Worm (Caenorhabditis elegans) whole organism, young adult: ENCODE results near the gene clec-138.

ENCODE experiments used
- B0019.2 ChIP-seq: fragments of 200-800 bp; sonication (Bioruptor generic); conservative IDR thresholded peaks from 2 replicates; pipeline ENCODE4 v1.3.6; 2022; ENCODE audit warnings: missing genetic modification reagents, missing genetic modification characterization, missing compliant biosample characterization
- B0336.3 ChIP-seq: fragments of 200-800 bp; sonication (Bioruptor generic); IDR thresholded peaks from 2 replicates; pipeline ENCODE4 v1.3.6; 2022; ENCODE audit warnings: missing genetic modification characterization, missing compliant biosample characterization
- D2030.7 ChIP-seq: fragments of 200-800 bp; sonication (Bioruptor generic); IDR thresholded peaks from 2 replicates; pipeline ENCODE4 v1.3.6; 2022; ENCODE audit warnings: missing genetic modification reagents, missing genetic modification characterization, missing compliant biosample characterization
- F10E7.11 ChIP-seq: sonication (generic microtip); optimal IDR thresholded peaks from 2 replicates; lab custom pipeline; 2017; ENCODE audit warnings: mild to moderate bottlenecking, missing genetic modification characterization, moderate library complexity, missing compliant biosample characterization
- F22D6.2 ChIP-seq: sonication (generic microtip); optimal IDR thresholded peaks from 2 replicates; lab custom pipeline; 2016; ENCODE audit warnings: mild to moderate bottlenecking, missing genetic modification characterization, missing compliant biosample characterization
- F33H1.4 ChIP-seq: fragments of 200-800 bp; sonication (Bioruptor generic); IDR thresholded peaks from 2 replicates; pipeline ENCODE4 v1.3.6; 2022; ENCODE audit warnings: missing genetic modification reagents, missing genetic modification characterization, missing compliant biosample characterization
- Y53F4B.3 ChIP-seq: fragments of 200-800 bp; sonication (Bioruptor generic); IDR thresholded peaks from 2 replicates; pipeline ENCODE4 v1.3.6; 2022; ENCODE audit warnings: missing genetic modification reagents, missing genetic modification characterization, missing compliant biosample characterization
- ZK185.1 ChIP-seq: sonication (generic microtip); optimal IDR thresholded peaks from 2 replicates; lab custom pipeline; 2016; ENCODE audit warnings: mild to moderate bottlenecking, missing genetic modification characterization, missing compliant biosample characterization; ENCODE audit not compliant: poor library complexity, severe bottlenecking
- ama-1 ChIP-seq, 3 experiments: fragments of 150-350 bp in 1 of 3; sonication (generic microtip) in 2 of 3; optimal IDR thresholded peaks; 2 replicates each; lab custom pipeline; 2014 to 2018; ENCODE audit warnings: missing biosample characterization in 2 of 3, missing genetic modification characterization in 2 of 3, missing genetic modification reagents in 2 of 3
- atf-7 ChIP-seq: sonication (generic microtip); optimal IDR thresholded peaks from 2 replicates; lab custom pipeline; 2017; ENCODE audit warnings: mild to moderate bottlenecking, missing genetic modification characterization, missing compliant biosample characterization
- athp-1 ChIP-seq: sonication (generic microtip); optimal IDR thresholded peaks from 2 replicates; lab custom pipeline; 2017; ENCODE audit warnings: mild to moderate bottlenecking, missing genetic modification characterization, missing compliant biosample characterization
- attf-3 ChIP-seq: fragments of 200-800 bp; sonication (Bioruptor generic); conservative IDR thresholded peaks from 2 replicates; pipeline ENCODE4 v1.3.6; 2022; ENCODE audit warnings: missing genetic modification reagents, missing genetic modification characterization, missing compliant biosample characterization
- attf-5 ChIP-seq: fragments of 200-800 bp; sonication (Bioruptor generic); optimal IDR thresholded peaks from 2 replicates; lab custom pipeline; 2018; ENCODE audit warnings: mild to moderate bottlenecking, missing genetic modification characterization, missing compliant biosample characterization
- bed-2 ChIP-seq: fragments of 200-800 bp; sonication (Bioruptor generic); IDR thresholded peaks from 2 replicates; pipeline ENCODE4 v1.3.6; 2022; ENCODE audit warnings: missing genetic modification reagents, missing genetic modification characterization, missing compliant biosample characterization
- ccch-3 ChIP-seq: fragments of 200-800 bp; sonication (Bioruptor generic); optimal IDR thresholded peaks from 2 replicates; lab custom pipeline; 2018; ENCODE audit warnings: mild to moderate bottlenecking, missing genetic modification characterization, missing compliant biosample characterization
- ceh-100 ChIP-seq: fragments of 200-800 bp; sonication (Bioruptor generic); IDR thresholded peaks from 2 replicates; pipeline ENCODE4 v1.3.6; 2022; ENCODE audit warnings: missing genetic modification reagents, missing genetic modification characterization, missing compliant biosample characterization
- ceh-27 ChIP-seq: fragments of 200-800 bp; sonication (Bioruptor generic); optimal IDR thresholded peaks from 2 replicates; lab custom pipeline; 2018; ENCODE audit warnings: mild to moderate bottlenecking, missing genetic modification characterization, moderate library complexity, missing compliant biosample characterization
- ceh-40 ChIP-seq: fragments of 200-800 bp; sonication (Bioruptor generic); IDR thresholded peaks from 2 replicates; pipeline ENCODE4 v1.3.6; 2022; ENCODE audit warnings: missing genetic modification characterization, missing compliant biosample characterization
- ceh-58 ChIP-seq: fragments of 200-800 bp; sonication (Bioruptor generic); IDR thresholded peaks from 2 replicates; pipeline ENCODE4 v1.3.6; 2022; ENCODE audit warnings: missing genetic modification characterization, missing compliant biosample characterization
- chd-7 ChIP-seq: sonication (generic microtip); optimal IDR thresholded peaks from 2 replicates; lab custom pipeline; 2016; ENCODE audit warnings: mild to moderate bottlenecking, missing genetic modification characterization, moderate library complexity, missing compliant biosample characterization
- dox-1 ChIP-seq: fragments of 200-800 bp; sonication (Bioruptor generic); IDR thresholded peaks from 2 replicates; pipeline ENCODE4 v1.3.6; 2022; ENCODE audit warnings: missing genetic modification reagents, missing genetic modification characterization, missing compliant biosample characterization
- hsf-1 ChIP-seq: fragments of 200-800 bp; sonication (Bioruptor generic); IDR thresholded peaks from 2 replicates; pipeline ENCODE4 v1.3.6; 2022; ENCODE audit warnings: missing genetic modification reagents, missing genetic modification characterization, missing compliant biosample characterization
- lag-1 ChIP-seq: fragments of 200-800 bp; sonication (Bioruptor generic); IDR thresholded peaks from 2 replicates; pipeline ENCODE4 v1.3.6; 2022; ENCODE audit warnings: missing genetic modification reagents, missing genetic modification characterization, missing compliant biosample characterization
- let-607 ChIP-seq, 2 experiments: fragments of 200-800 bp in 1 of 2; sonication (Bioruptor generic) in 1 of 2; sonication (generic microtip) in 1 of 2; optimal IDR thresholded peaks; 2 replicates each; lab custom pipeline; 2016 to 2018; ENCODE audit warnings: mild to moderate bottlenecking in 2 of 2, missing compliant biosample characterization in 2 of 2, missing genetic modification characterization in 2 of 2, moderate library complexity in 2 of 2, missing genotype in 1 of 2
- lir-1 ChIP-seq: fragments of 200-800 bp; sonication (Bioruptor generic); conservative IDR thresholded peaks from 2 replicates; pipeline ENCODE4 v1.3.6; 2022; ENCODE audit warnings: missing genetic modification reagents, missing genetic modification characterization, missing compliant biosample characterization
- madf-3 ChIP-seq: fragments of 200-800 bp; sonication (Bioruptor generic); IDR thresholded peaks from 2 replicates; pipeline ENCODE4 v1.3.6; 2022; ENCODE audit warnings: missing genetic modification reagents, missing genetic modification characterization, missing compliant biosample characterization
- madf-8 ChIP-seq: fragments of 200-800 bp; sonication (Bioruptor generic); conservative IDR thresholded peaks from 2 replicates; pipeline ENCODE4 v1.3.6; 2022; ENCODE audit warnings: missing genetic modification reagents, missing genetic modification characterization, missing compliant biosample characterization
- mxl-1 ChIP-seq: sonication (generic microtip); optimal IDR thresholded peaks from 2 replicates; lab custom pipeline; 2016; ENCODE audit warnings: missing genetic modification characterization, missing compliant biosample characterization
- nfya-1 ChIP-seq: sonication (generic microtip); optimal IDR thresholded peaks from 2 replicates; lab custom pipeline; 2017; ENCODE audit warnings: antibody characterized with exemption, missing compliant biosample characterization, missing genetic modification characterization, borderline replicate concordance; ENCODE audit not compliant: insufficient read depth
- nfya-2 ChIP-seq: fragments of 200-800 bp; sonication (Bioruptor generic); IDR thresholded peaks from 2 replicates; pipeline ENCODE4 v1.3.6; 2022; ENCODE audit warnings: missing genetic modification reagents, missing genetic modification characterization, missing compliant biosample characterization
- nhr-120 ChIP-seq: fragments of 200-800 bp; sonication (Bioruptor generic); IDR thresholded peaks from 2 replicates; pipeline ENCODE4 v1.3.6; 2022; ENCODE audit warnings: missing genetic modification characterization, missing compliant biosample characterization
- nhr-27 ChIP-seq: fragments of 200-800 bp; sonication (Bioruptor generic); optimal IDR thresholded peaks from 2 replicates; lab custom pipeline; 2018; ENCODE audit warnings: mild to moderate bottlenecking, missing genetic modification characterization, moderate library complexity, missing compliant biosample characterization
- rec-8 ChIP-seq, 2 experiments: sonication (generic microtip); optimal IDR thresholded peaks; 2 replicates each; lab custom pipeline; 2016; ENCODE audit warnings: mild to moderate bottlenecking in 2 of 2, missing genetic modification characterization in 2 of 2, missing genetic modification reagents in 2 of 2, missing genotype in 2 of 2, missing biosample characterization in 1 of 2, missing compliant biosample characterization in 1 of 2, moderate library complexity in 1 of 2
- repo-1 ChIP-seq: sonication (generic microtip); optimal IDR thresholded peaks from 2 replicates; lab custom pipeline; 2017; ENCODE audit warnings: mild to moderate bottlenecking, missing genetic modification characterization, missing compliant biosample characterization
- sea-2 ChIP-seq: fragments of 200-800 bp; sonication (Bioruptor generic); IDR thresholded peaks from 2 replicates; pipeline ENCODE4 v1.3.6; 2022; ENCODE audit warnings: missing genetic modification characterization, missing compliant biosample characterization
- snpc-1.1 ChIP-seq: sonication (generic microtip); optimal IDR thresholded peaks from 2 replicates; lab custom pipeline; 2017; ENCODE audit warnings: missing genetic modification characterization, mild to moderate bottlenecking, missing compliant biosample characterization, antibody characterized with exemption, moderate library complexity, missing genotype, missing genetic modification reagents; ENCODE audit not compliant: insufficient read depth
- snpc-3.4 ChIP-seq: sonication (generic microtip); optimal IDR thresholded peaks from 2 replicates; lab custom pipeline; 2017; ENCODE audit warnings: missing genetic modification characterization, mild to moderate bottlenecking, missing compliant biosample characterization, antibody characterized with exemption, moderate library complexity, missing genotype, missing genetic modification reagents
- tbp1 ChIP-seq: fragments of 200-800 bp; sonication (Bioruptor generic); optimal IDR thresholded peaks from 2 replicates; lab custom pipeline; 2018; ENCODE audit warnings: mild to moderate bottlenecking, missing genetic modification characterization, missing compliant biosample characterization
- tbx-9 ChIP-seq: sonication (generic microtip); optimal IDR thresholded peaks from 2 replicates; lab custom pipeline; 2016; ENCODE audit warnings: borderline replicate concordance, missing genetic modification characterization, inconsistent platforms, missing compliant biosample characterization
- tlf-1 ChIP-seq: fragments of 200-800 bp; sonication (Bioruptor generic); optimal IDR thresholded peaks from 2 replicates; lab custom pipeline; 2018; ENCODE audit warnings: mild to moderate bottlenecking, missing genetic modification characterization, missing compliant biosample characterization
- unc-62 ChIP-seq: fragments of 150-350 bp; optimal IDR thresholded peaks from 2 replicates; lab custom pipeline; 2014; ENCODE audit warnings: missing biosample characterization, missing genetic modification reagents, missing genetic modification characterization
- xnd-1 ChIP-seq: sonication (generic microtip); optimal IDR thresholded peaks from 2 replicates; lab custom pipeline; 2016; ENCODE audit warnings: missing genotype, missing genetic modification reagents, missing genetic modification characterization, missing compliant biosample characterization
- ztf-25 ChIP-seq: fragments of 200-800 bp; sonication (Bioruptor generic); IDR thresholded peaks from 2 replicates; pipeline ENCODE4 v1.3.6; 2022; ENCODE audit warnings: missing genetic modification reagents, missing genetic modification characterization, missing compliant biosample characterization
- ztf-26 ChIP-seq: sonication (generic microtip); optimal IDR thresholded peaks from 2 replicates; lab custom pipeline; 2017; ENCODE audit warnings: missing genetic modification characterization, missing compliant biosample characterization

clec-138 gene

ce11 chrII:4579920-4580474, 39.6 kb downstream of the clec-138 start:
- TF ChIP-seq ama-1 (optimal IDR thresholded peaks at IDR 0.05; lab: Kevin White, UChicago) (no peak), ama-1 (GFP tag; optimal IDR thresholded peaks at IDR 0.05; lab: Kevin White, UChicago) (no peak), nhr-27 (tag; lab: Kevin White, UChicago) (no peak), snpc-1.1 (no peak), repo-1 (tag; lab: Kevin White, UChicago) (no peak), dox-1 (no peak), F22D6.2 (tag; lab: Kevin White, UChicago) (no peak), nfya-1 (tag; lab: Kevin White, UChicago) (no peak), athp-1 (tag; lab: Kevin White, UChicago) (no peak), nhr-120 (GFP tag; lab: Robert Waterston, UW) (no peak), madf-8 (GFP tag; lab: Robert Waterston, UW) (no peak), xnd-1 (no peak)

- TF ChIP-seq mxl-1 (no peak), snpc-3.4 (tag; lab: Kevin White, UChicago) (no peak), ceh-100 (GFP tag; lab: Robert Waterston, UW) (no peak), tbp1 (GFP tag; lab: Kevin White, UChicago) (no peak), B0019.2 (GFP tag; lab: Robert Waterston, UW) (no peak), ceh-27 (GFP tag; lab: Kevin White, UChicago) (no peak), chd-7 (no peak), tbx-9 (tag; lab: Kevin White, UChicago) (no peak), let-607 (tag; optimal IDR thresholded peaks at IDR 0.05; lab: Kevin White, UChicago) (no peak), lir-1 (GFP tag; lab: Robert Waterston, UW) (no peak), Y53F4B.3 (GFP tag; lab: Robert Waterston, UW) (no peak), ztf-25 (no peak), madf-3 (no peak), ZK185.1 (tag; lab: Kevin White, UChicago) (no peak), F10E7.11 (tag; lab: Kevin White, UChicago) (no peak), unc-62 (GFP tag; lab: Kevin White, UChicago) (no peak), ztf-26 (tag; lab: Kevin White, UChicago) (no peak)
Measured at ce11 chrII:4579375-4579774, 40.2 kb downstream of the clec-138 start.

ce11 chrII:4577391-4577790, 42.2 kb downstream of the clec-138 start:
- TF ChIP-seq sea-2 (GFP tag; lab: Robert Waterston, UW), result no peak
- no peak for TF ChIP-seq lag-1 (GFP tag; lab: Robert Waterston, UW)
- no peak for TF ChIP-seq bed-2 (GFP tag; lab: Robert Waterston, UW)
- no peak for TF ChIP-seq ceh-40 (GFP tag; lab: Robert Waterston, UW)
- TF ChIP-seq nhr-27 (tag; lab: Kevin White, UChicago), result no peak
- TF ChIP-seq, all 124 proteins: peak for 0

ce11 chrII:4575579-4575978, 44.0 kb downstream of the clec-138 start:
- TF ChIP-seq F33H1.4 (GFP tag; lab: Robert Waterston, UW) (no peak), ccch-3 (GFP tag; lab: Kevin White, UChicago) (no peak), hsf-1 (GFP tag; lab: Robert Waterston, UW) (no peak), attf-3 (GFP tag; lab: Robert Waterston, UW) (no peak), nfya-2 (GFP tag; lab: Robert Waterston, UW) (no peak), atf-7 (tag; lab: Kevin White, UChicago) (no peak), ceh-27 (GFP tag; lab: Kevin White, UChicago) (no peak), D2030.7 (GFP tag; lab: Robert Waterston, UW) (no peak), tlf-1 (GFP tag; lab: Kevin White, UChicago) (no peak), madf-3 (no peak), attf-5 (GFP tag; lab: Kevin White, UChicago) (no peak), ceh-58 (GFP tag; lab: Robert Waterston, UW) (no peak), nfya-1 (tag; lab: Kevin White, UChicago) (no peak), nhr-120 (GFP tag; lab: Robert Waterston, UW) (no peak), rec-8 (tag; optimal IDR thresholded peaks at IDR 0.05; lab: Kevin White, UChicago) (no peak), B0336.3 (GFP tag; lab: Robert Waterston, UW) (no peak)
